Fruit fly (Drosophila melanogaster) whole organism, embryonic: ENCODE results near the gene Ubc7.

ENCODE experiments used
- Adf1 ChIP-seq: fragments of 200-800 bp; sonication (Bioruptor generic); IDR thresholded peaks from 2 replicates; pipeline ENCODE4 v1.3.6; 2022; ENCODE audit warnings: missing biosample characterization, missing genetic modification characterization
- CG10209 ChIP-seq: fragments of 200-800 bp; sonication (Bioruptor generic); optimal IDR thresholded peaks from 3 replicates; lab custom pipeline; 2017; ENCODE audit warnings: missing biosample characterization, mild to moderate bottlenecking, missing genetic modification characterization, missing genetic modification reagents
- CG1024 ChIP-seq: fragments of 200-800 bp; sonication (Bioruptor generic); IDR thresholded peaks from 2 replicates; pipeline ENCODE4 v1.3.6; 2022; ENCODE audit warnings: missing biosample characterization, missing genetic modification characterization
- CG10366 ChIP-seq: fragments of 200-800 bp; sonication (Bioruptor generic); IDR thresholded peaks from 2 replicates; pipeline ENCODE4 v1.3.6; 2022; ENCODE audit warnings: missing biosample characterization, missing genetic modification characterization
- CG10959 ChIP-seq: fragments of 200-800 bp; sonication (Bioruptor generic); IDR thresholded peaks from 2 replicates; pipeline ENCODE4 v1.3.6; 2022; ENCODE audit warnings: missing biosample characterization, missing genetic modification characterization
- CG12236 ChIP-seq: fragments of 200-800 bp; sonication (Bioruptor generic); optimal IDR thresholded peaks from 2 replicates; lab custom pipeline; 2016; ENCODE audit warnings: missing biosample characterization, missing genetic modification characterization
- CG13287 ChIP-seq: fragments of 200-800 bp; sonication (Bioruptor generic); IDR thresholded peaks from 2 replicates; pipeline ENCODE4 v1.3.6; 2022; ENCODE audit warnings: missing biosample characterization, missing genetic modification characterization; ENCODE audit not compliant: partially characterized antibody
- CG13296 ChIP-seq: fragments of 200-800 bp; sonication (Bioruptor generic); optimal IDR thresholded peaks from 3 replicates; lab custom pipeline; 2018; ENCODE audit warnings: missing biosample characterization, mild to moderate bottlenecking, missing genetic modification characterization
- CG13894 ChIP-seq: fragments of 200-800 bp; sonication (Bioruptor generic); optimal IDR thresholded peaks from 3 replicates; lab custom pipeline; 2018; ENCODE audit warnings: missing biosample characterization, mild to moderate bottlenecking, missing genetic modification characterization, moderate library complexity
- CG15269 ChIP-seq: fragments of 200-800 bp; sonication (Bioruptor generic); optimal IDR thresholded peaks from 2 replicates; lab custom pipeline; 2018; ENCODE audit warnings: missing biosample characterization, mild to moderate bottlenecking, missing genetic modification characterization, moderate library complexity
- CG1647 ChIP-seq: fragments of 200-800 bp; sonication (Bioruptor generic); optimal IDR thresholded peaks from 3 replicates; lab custom pipeline; 2016; ENCODE audit warnings: missing biosample characterization, missing genetic modification characterization
- CG17802 ChIP-seq: fragments of 200-800 bp; sonication (Bioruptor generic); optimal IDR thresholded peaks from 2 replicates; lab custom pipeline; 2018; ENCODE audit warnings: missing biosample characterization, mild to moderate bottlenecking, missing genetic modification characterization, moderate library complexity
- CG18599 ChIP-seq: fragments of 200-800 bp; sonication (Bioruptor generic); optimal IDR thresholded peaks from 3 replicates; lab custom pipeline; 2017; ENCODE audit warnings: missing biosample characterization, missing genetic modification characterization, mild to moderate bottlenecking, moderate library complexity, missing genetic modification reagents
- CG32532 ChIP-seq: fragments of 200-800 bp; sonication (Bioruptor generic); IDR thresholded peaks from 2 replicates; pipeline ENCODE4 v1.3.6; 2022; ENCODE audit warnings: missing biosample characterization, missing genetic modification characterization
- CG32767 ChIP-seq: fragments of 200-800 bp; sonication (Bioruptor generic); IDR thresholded peaks from 2 replicates; pipeline ENCODE4 v1.3.6; 2022; ENCODE audit warnings: missing biosample characterization, missing genetic modification characterization
- CG34376 ChIP-seq: fragments of 200-800 bp; sonication (Bioruptor generic); optimal IDR thresholded peaks from 2 replicates; lab custom pipeline; 2018; ENCODE audit warnings: missing biosample characterization, mild to moderate bottlenecking, missing genetic modification characterization
- CG43689 ChIP-seq: fragments of 200-800 bp; sonication (Bioruptor generic); IDR thresholded peaks from 2 replicates; pipeline ENCODE4 v1.3.6; 2022; ENCODE audit warnings: missing biosample characterization, missing genetic modification characterization
- CG5180 ChIP-seq: fragments of 200-800 bp; sonication (Bioruptor generic); optimal IDR thresholded peaks from 3 replicates; lab custom pipeline; 2017; ENCODE audit warnings: missing biosample characterization, missing genetic modification characterization, mild to moderate bottlenecking, moderate library complexity, missing genetic modification reagents
- CG7271 ChIP-seq: fragments of 200-800 bp; sonication (Bioruptor generic); optimal IDR thresholded peaks from 2 replicates; lab custom pipeline; 2018; ENCODE audit warnings: missing biosample characterization, mild to moderate bottlenecking, missing genetic modification characterization, moderate library complexity
- CG7556 ChIP-seq: fragments of 200-800 bp; sonication (Bioruptor generic); optimal IDR thresholded peaks from 2 replicates; lab custom pipeline; 2017; ENCODE audit warnings: missing biosample characterization, mild to moderate bottlenecking, missing genetic modification characterization
- CG7963 ChIP-seq: fragments of 200-800 bp; sonication (Bioruptor generic); IDR thresholded peaks from 3 replicates; pipeline ENCODE4 v1.3.6; 2022; ENCODE audit warnings: missing biosample characterization, missing genetic modification characterization; ENCODE audit not compliant: partially characterized antibody
- CG8290 ChIP-seq, 3 experiments: fragments of 200-800 bp; sonication (Bioruptor generic); optimal IDR thresholded peaks; 2 replicates each; lab custom pipeline; 2016 to 2019; ENCODE audit warnings: missing biosample characterization in 3 of 3, missing genetic modification characterization in 3 of 3, mild to moderate bottlenecking in 2 of 3, moderate library complexity in 1 of 3
- CG8478 ChIP-seq: fragments of >200 bp; optimal IDR thresholded peaks from 2 replicates; lab custom pipeline; 2018
- CG9609 ChIP-seq: fragments of 200-800 bp; sonication (Bioruptor generic); optimal IDR thresholded peaks from 3 replicates; lab custom pipeline; 2016; ENCODE audit warnings: missing biosample characterization, missing genetic modification characterization
- Dref ChIP-seq: fragments of 200-800 bp; sonication (Bioruptor generic); IDR thresholded peaks from 2 replicates; pipeline ENCODE4 v1.3.6; 2022; ENCODE audit warnings: missing biosample characterization, missing genetic modification characterization
- Fer2 ChIP-seq: fragments of 200-800 bp; sonication (Bioruptor generic); optimal IDR thresholded peaks from 2 replicates; lab custom pipeline; 2018; ENCODE audit warnings: missing biosample characterization, mild to moderate bottlenecking, missing genetic modification characterization, moderate library complexity
- HLHmδ ChIP-seq: fragments of 200-800 bp; sonication (Bioruptor generic); optimal IDR thresholded peaks from 2 replicates; lab custom pipeline; 2018; ENCODE audit warnings: missing biosample characterization, mild to moderate bottlenecking, missing genetic modification characterization, moderate library complexity
- Hmx ChIP-seq: fragments of 200-800 bp; sonication (Bioruptor generic); optimal IDR thresholded peaks from 2 replicates; lab custom pipeline; 2016; ENCODE audit warnings: missing biosample characterization, missing genetic modification characterization
- Hr51 ChIP-seq, 2 experiments: fragments of 200-800 bp; sonication (Bioruptor generic); optimal IDR thresholded peaks; 2 replicates in 1 of 2; 3 replicates in 1 of 2; lab custom pipeline; 2016 to 2018; ENCODE audit warnings: missing biosample characterization in 2 of 2, missing genetic modification characterization in 2 of 2, mild to moderate bottlenecking in 1 of 2, moderate library complexity in 1 of 2
- Hr78 ChIP-seq, 2 experiments: fragments of 200-800 bp in 1 of 2; fragments of >200 bp in 1 of 2; sonication (Bioruptor generic) in 1 of 2; optimal IDR thresholded peaks; 2 replicates each; lab custom pipeline; 2017 to 2019; ENCODE audit warnings: missing biosample characterization in 2 of 2, missing genetic modification characterization in 2 of 2, mild to moderate bottlenecking in 1 of 2, moderate library complexity in 1 of 2
- Med ChIP-seq: fragments of 200-800 bp; sonication (Bioruptor generic); peaks from one replicate; lab custom pipeline; 2016; ENCODE audit warnings: missing biosample characterization, missing genetic modification characterization, mild to moderate bottlenecking, inconsistent platforms, moderate library complexity
- NC2β ChIP-seq: fragments of 200-800 bp; sonication (Bioruptor generic); optimal IDR thresholded peaks from 2 replicates; lab custom pipeline; 2016; ENCODE audit warnings: missing biosample characterization, missing genetic modification characterization
- Nf-YA ChIP-seq: fragments of 200-800 bp; sonication (Bioruptor generic); IDR thresholded peaks from 2 replicates; pipeline ENCODE4 v1.3.6; 2022; ENCODE audit warnings: missing biosample characterization, missing genetic modification characterization
- Rx ChIP-seq: fragments of 200-800 bp; sonication (Bioruptor generic); IDR thresholded peaks from 2 replicates; pipeline ENCODE4 v1.3.6; 2022; ENCODE audit warnings: missing biosample characterization, missing genetic modification characterization
- ara ChIP-seq: fragments of 200-800 bp; sonication (Bioruptor generic); IDR thresholded peaks from 2 replicates; pipeline ENCODE4 v1.3.6; 2022; ENCODE audit warnings: missing biosample characterization, missing genetic modification characterization
- bsh ChIP-seq, 2 experiments: fragments of 200-800 bp; sonication (Bioruptor generic); optimal IDR thresholded peaks; 2 replicates each; lab custom pipeline; 2017 to 2018; ENCODE audit warnings: mild to moderate bottlenecking in 2 of 2, missing biosample characterization in 2 of 2, missing genetic modification characterization in 2 of 2, moderate library complexity in 1 of 2
- cg ChIP-seq: fragments of 200-800 bp; sonication (Bioruptor generic); optimal IDR thresholded peaks from 3 replicates; lab custom pipeline; 2019; ENCODE audit warnings: missing biosample characterization, mild to moderate bottlenecking, missing genetic modification characterization, moderate library complexity
- gem ChIP-seq: fragments of 200-800 bp; sonication (Bioruptor generic); optimal IDR thresholded peaks from 2 replicates; lab custom pipeline; 2019; ENCODE audit warnings: missing biosample characterization, mild to moderate bottlenecking, missing genetic modification characterization, moderate library complexity
- maf-S ChIP-seq: fragments of 200-800 bp; sonication (Bioruptor generic); optimal IDR thresholded peaks from 2 replicates; lab custom pipeline; 2016; ENCODE audit warnings: missing biosample characterization, missing genetic modification characterization
- nerfin-1 ChIP-seq: fragments of 200-800 bp; sonication (Bioruptor generic); optimal IDR thresholded peaks from 3 replicates; lab custom pipeline; 2019; ENCODE audit warnings: missing biosample characterization, mild to moderate bottlenecking, missing genetic modification characterization, moderate library complexity
- nom ChIP-seq: fragments of 200-800 bp; sonication (Bioruptor generic); optimal IDR thresholded peaks from 2 replicates; lab custom pipeline; 2017; ENCODE audit warnings: missing biosample characterization, missing genetic modification characterization, mild to moderate bottlenecking, moderate library complexity, missing genetic modification reagents
- pum ChIP-seq: fragments of 200-800 bp; sonication (Bioruptor generic); optimal IDR thresholded peaks from 2 replicates; lab custom pipeline; 2016; ENCODE audit warnings: missing biosample characterization, missing genetic modification characterization
- sens ChIP-seq: fragments of 200-800 bp; sonication (Bioruptor generic); peaks from one replicate; lab custom pipeline; 2016; ENCODE audit warnings: missing biosample characterization, missing genetic modification characterization
- slou ChIP-seq: fragments of 200-800 bp; sonication (Bioruptor generic); optimal IDR thresholded peaks from 3 replicates; lab custom pipeline; 2016; ENCODE audit warnings: missing biosample characterization, missing genetic modification characterization
- slp2 ChIP-seq: fragments of 200-800 bp; sonication (Bioruptor generic); optimal IDR thresholded peaks from 2 replicates; lab custom pipeline; 2016; ENCODE audit warnings: missing biosample characterization, missing genetic modification characterization
- stc ChIP-seq: fragments of 200-800 bp; sonication (Bioruptor generic); IDR thresholded peaks from 2 replicates; pipeline ENCODE4 v1.3.6; 2022; ENCODE audit warnings: missing biosample characterization, missing genetic modification characterization
- zf30C ChIP-seq: fragments of 200-800 bp; sonication (Bioruptor generic); optimal IDR thresholded peaks from 3 replicates; lab custom pipeline; 2018; ENCODE audit warnings: missing biosample characterization, mild to moderate bottlenecking, missing genetic modification characterization

Gene Ubc7

DNA sequence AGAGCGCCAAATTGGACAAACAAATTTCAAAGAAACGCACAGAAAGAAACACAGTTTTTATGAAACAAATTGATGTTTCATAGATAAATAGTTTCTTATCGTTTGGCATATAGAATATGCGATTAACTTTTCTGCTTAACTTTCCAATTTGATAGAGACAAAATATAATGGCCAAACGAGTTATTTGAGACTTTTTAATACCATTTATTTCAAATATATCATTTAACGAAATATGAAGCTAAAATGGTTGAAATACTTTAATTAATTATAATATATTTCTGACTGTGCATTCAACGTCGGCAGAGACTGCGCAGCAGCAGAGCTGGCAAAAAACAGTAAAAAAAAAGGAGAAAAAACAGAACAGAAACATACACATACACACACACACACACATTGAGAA lies 7.9 kb upstream of the Ubc7 start (continued):
- TF ChIP-seq Hr51 (GFP tag; optimal IDR thresholded peaks at IDR 0.05; lab: Kevin White, UChicago): peak in 1 of 2 experiments; percentile 53
- TF ChIP-seq HLHmδ (GFP tag; lab: Kevin White, UChicago): no peak
- peak; percentile 45 for TF ChIP-seq CG7556 (GFP tag; lab: Kevin White, UChicago)
- TF ChIP-seq gem (tag; lab: Kevin White, UChicago): peak; percentile 49
- peak; percentile 61 for TF ChIP-seq sens (GFP tag; lab: Kevin White, UChicago)
- TF ChIP-seq CG32767 (GFP tag; lab: Robert Waterston, UW): no peak
- peak; percentile 25 for TF ChIP-seq zf30C
- no peak for TF ChIP-seq CG43689 (GFP tag; lab: Robert Waterston, UW)
- TF ChIP-seq Adf1: peak; percentile 74
- TF ChIP-seq CG13296: peak; percentile 5
- TF ChIP-seq CG34376 (GFP tag; lab: Kevin White, UChicago): peak; percentile 19
- TF ChIP-seq CG7963: no peak
- no peak for TF ChIP-seq CG13287
- TF ChIP-seq CG32532 (GFP tag; lab: Robert Waterston, UW): peak; percentile 55; the same call in 1 of the 2 replicates
- peak; percentile 5 for TF ChIP-seq Fer2 (tag; lab: Kevin White, UChicago)
- TF ChIP-seq CG8478 (lab: Kevin White, UChicago): no peak
- no peak for TF ChIP-seq Dref
- no peak for TF ChIP-seq CG10959
- peak; percentile 11 for TF ChIP-seq CG13894 (tag; lab: Kevin White, UChicago)
- TF ChIP-seq CG18599 (GFP tag; lab: Kevin White, UChicago): peak; percentile 63
- TF ChIP-seq Hmx (GFP tag; lab: Kevin White, UChicago): no peak
- TF ChIP-seq, all 482 proteins: peak for 63

DNA sequence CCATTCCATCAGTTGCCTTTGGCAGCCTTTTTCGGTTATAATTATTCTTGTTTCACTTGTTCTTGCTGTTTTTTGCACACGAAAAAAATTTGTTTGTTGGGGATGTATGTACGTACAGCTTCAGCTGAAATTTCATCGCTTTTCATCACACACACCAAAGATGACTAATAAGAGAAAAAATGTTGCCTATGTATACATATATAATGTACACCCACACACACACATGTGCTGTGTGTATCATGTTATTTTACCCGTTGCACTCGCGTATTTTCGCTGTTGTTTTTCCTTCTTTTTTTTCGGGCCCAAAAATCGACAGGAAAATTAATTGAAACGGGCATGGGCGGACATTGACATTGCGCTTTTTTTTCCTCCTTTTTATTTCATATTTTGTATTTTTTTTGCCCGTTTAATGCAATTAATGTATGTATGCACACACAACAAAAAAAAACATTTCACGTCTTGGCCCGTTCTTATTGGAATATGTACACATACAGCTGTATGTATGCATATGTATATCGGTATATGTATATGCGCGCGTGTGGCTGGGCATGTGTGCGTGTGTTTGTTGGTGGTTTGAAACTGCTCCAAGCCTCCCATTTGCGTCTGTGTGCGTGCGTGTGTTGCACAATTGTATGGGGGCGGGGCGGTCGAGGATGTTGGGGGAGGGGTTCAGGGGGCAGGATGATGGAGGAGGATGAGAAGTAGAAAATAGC lies 7.1 kb upstream of the Ubc7 start:
- no peak for TF ChIP-seq CG9609 (GFP tag; lab: Kevin White, UChicago)
- TF ChIP-seq cg (GFP tag; lab: Kevin White, UChicago): peak; percentile 85
- peak; percentile 39 for TF ChIP-seq nom
- TF ChIP-seq NC2β (GFP tag; lab: Kevin White, UChicago): no peak
- TF ChIP-seq bsh (GFP tag; optimal IDR thresholded peaks at IDR 0.05; lab: Kevin White, UChicago): peak in 1 of 2 experiments; percentile 3

DNA sequence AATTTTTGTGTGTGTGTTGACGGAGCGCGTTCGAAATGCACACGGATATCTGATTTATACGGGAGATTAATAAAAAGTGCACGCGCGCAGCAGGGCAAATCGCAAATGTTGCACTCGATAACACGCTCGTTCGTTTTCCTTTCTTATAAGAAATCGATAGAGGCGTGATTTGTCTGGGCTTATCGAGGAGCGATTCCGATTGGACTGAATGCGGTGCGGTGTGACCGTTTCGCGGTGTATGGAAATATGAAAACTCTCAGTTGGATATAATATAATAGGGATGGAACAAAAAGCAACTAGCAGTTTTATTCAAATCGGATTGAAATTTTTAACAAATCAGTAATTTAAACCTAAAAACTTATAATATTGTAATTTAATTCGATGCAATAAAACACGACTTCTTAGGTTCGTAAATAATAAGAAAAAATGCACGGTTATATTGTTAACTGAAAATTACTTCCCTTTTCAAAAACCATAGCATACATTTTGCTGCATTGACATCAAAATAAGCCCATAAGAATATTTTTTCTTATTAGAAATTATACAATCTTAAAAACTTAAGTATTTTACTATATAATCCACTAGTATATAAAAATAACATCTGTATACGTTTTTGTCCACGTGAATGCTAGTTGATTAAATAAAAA lies 6.3 kb upstream of the Ubc7 start, which contains the start of gene CanA-14F:
Gene CanA-14F (minus strand): TSS at position 152 of the 647 bp plus-strand sequence.
- no peak for TF ChIP-seq Rx (GFP tag; lab: Robert Waterston, UW)
- no peak for TF ChIP-seq stc (GFP tag; lab: Robert Waterston, UW)
- no peak for TF ChIP-seq CG7271 (tag; lab: Kevin White, UChicago)
- no peak for TF ChIP-seq pum (GFP tag; lab: Kevin White, UChicago)
- TF ChIP-seq sens (GFP tag; lab: Kevin White, UChicago): peak; percentile 27
- TF ChIP-seq Med (GFP tag; lab: Kevin White, UChicago): peak; percentile 69
- TF ChIP-seq maf-S (GFP tag; lab: Kevin White, UChicago): no peak
- no peak for TF ChIP-seq Nf-YA (GFP tag; lab: Robert Waterston, UW)
- TF ChIP-seq CG1647 (GFP tag; lab: Kevin White, UChicago): no peak
- TF ChIP-seq CG1024 (GFP tag; lab: Robert Waterston, UW): no peak
- no peak for TF ChIP-seq CG10366 (GFP tag; lab: Robert Waterston, UW)
- TF ChIP-seq CG15269 (tag; lab: Kevin White, UChicago): no peak
- TF ChIP-seq CG10209: no peak
- TF ChIP-seq nerfin-1 (tag; lab: Kevin White, UChicago): no peak
- TF ChIP-seq slp2 (GFP tag; lab: Kevin White, UChicago): no peak
- no peak for TF ChIP-seq CG8290 (GFP tag; optimal IDR thresholded peaks at IDR 0.05; lab: Kevin White, UChicago)
- TF ChIP-seq CG8290 (tag; optimal IDR thresholded peaks at IDR 0.05; lab: Kevin White, UChicago): peak in 1 of 2 experiments; percentile 22
- TF ChIP-seq slou (GFP tag; lab: Kevin White, UChicago): no peak
- TF ChIP-seq CG5180: no peak
- TF ChIP-seq CG17802 (tag; lab: Kevin White, UChicago): no peak
- TF ChIP-seq Hr78 (GFP tag; optimal IDR thresholded peaks at IDR 0.05; lab: Kevin White, UChicago): no peak
- TF ChIP-seq ara (GFP tag; lab: Robert Waterston, UW): no peak
- TF ChIP-seq CG12236 (GFP tag; lab: Kevin White, UChicago): no peak
